Fruit fly (Drosophila melanogaster) whole organism, adult: ENCODE measurements around the gene CG13086.

Source experiments
- CG11617 ChIP-seq: fragments of 200-800 bp; sonication (Bioruptor generic); optimal IDR thresholded peaks from 2 replicates; lab custom pipeline; 2017; ENCODE audit warnings: mild to moderate bottlenecking, missing biosample characterization, missing genetic modification reagents, missing genetic modification characterization
- CG12768 ChIP-seq: fragments of 200-800 bp; sonication (Bioruptor generic); optimal IDR thresholded peaks from 2 replicates; lab custom pipeline; 2017; ENCODE audit warnings: missing biosample characterization, missing genetic modification characterization, mild to moderate bottlenecking, moderate library complexity, missing genetic modification reagents
- CG14711 ChIP-seq: fragments of 200-800 bp; sonication (Bioruptor generic); optimal IDR thresholded peaks from 2 replicates; lab custom pipeline; 2018; ENCODE audit warnings: missing biosample characterization, mild to moderate bottlenecking, missing genetic modification characterization, moderate library complexity
- CG1620 ChIP-seq: fragments of 200-800 bp; sonication (Bioruptor generic); optimal IDR thresholded peaks from 2 replicates; lab custom pipeline; 2016; ENCODE audit warnings: missing biosample characterization, missing genetic modification characterization
- CG33017 ChIP-seq: fragments of 200-800 bp; sonication (Bioruptor generic); optimal IDR thresholded peaks from 2 replicates; lab custom pipeline; 2018; ENCODE audit warnings: missing biosample characterization, mild to moderate bottlenecking, missing genetic modification characterization, moderate library complexity
- CG5204 ChIP-seq: fragments of 200-800 bp; sonication (Bioruptor generic); optimal IDR thresholded peaks from 2 replicates; lab custom pipeline; 2016; ENCODE audit warnings: missing biosample characterization, missing genetic modification characterization
- CG7045 ChIP-seq: fragments of 200-800 bp; sonication (Bioruptor generic); optimal IDR thresholded peaks from 2 replicates; lab custom pipeline; 2017; ENCODE audit warnings: missing biosample characterization, mild to moderate bottlenecking, missing genetic modification characterization
- CG7101 ChIP-seq: fragments of 200-800 bp; sonication (Bioruptor generic); optimal IDR thresholded peaks from 2 replicates; lab custom pipeline; 2018; ENCODE audit warnings: missing biosample characterization, mild to moderate bottlenecking, missing genetic modification characterization, moderate library complexity
- Clk ChIP-seq: fragments of 200-800 bp; sonication (Bioruptor generic); optimal IDR thresholded peaks from 2 replicates; lab custom pipeline; 2017; ENCODE audit warnings: missing biosample characterization, missing genetic modification characterization
- Crg-1 ChIP-seq: fragments of 200-800 bp; sonication (Bioruptor generic); optimal IDR thresholded peaks from 2 replicates; lab custom pipeline; 2016; ENCODE audit warnings: missing biosample characterization, missing genetic modification characterization
- Hr96 ChIP-seq: fragments of 200-800 bp; sonication (Bioruptor generic); optimal IDR thresholded peaks from 2 replicates; lab custom pipeline; 2016; ENCODE audit warnings: missing biosample characterization, missing genetic modification characterization
- Mnt ChIP-seq: fragments of 200-800 bp; sonication (Bioruptor generic); optimal IDR thresholded peaks from 2 replicates; lab custom pipeline; 2016; ENCODE audit warnings: missing biosample characterization, mild to moderate bottlenecking, missing genetic modification characterization
- bab1 ChIP-seq: fragments of 200-800 bp; sonication (Bioruptor generic); optimal IDR thresholded peaks from 3 replicates; lab custom pipeline; 2019; ENCODE audit warnings: missing biosample characterization, mild to moderate bottlenecking, missing genetic modification characterization, moderate library complexity
- cic ChIP-seq: fragments of 200-800 bp; sonication (Bioruptor generic); optimal IDR thresholded peaks from 2 replicates; lab custom pipeline; 2017; ENCODE audit warnings: missing biosample characterization, mild to moderate bottlenecking, missing genetic modification characterization, moderate library complexity
- cnc ChIP-seq, 2 experiments: fragments of >200 bp; optimal IDR thresholded peaks; 2 replicates each; lab custom pipeline; 2017
- kay ChIP-seq: fragments of 200-800 bp; sonication (Bioruptor generic); peaks from one replicate; lab custom pipeline; 2016; ENCODE audit warnings: missing biosample characterization, missing genetic modification characterization, borderline replicate concordance
- ovo ChIP-seq: fragments of 200-800 bp; sonication (Bioruptor generic); optimal IDR thresholded peaks from 2 replicates; lab custom pipeline; 2016; ENCODE audit warnings: missing biosample characterization, missing genetic modification characterization
- pad ChIP-seq: fragments of 200-800 bp; sonication (Bioruptor generic); optimal IDR thresholded peaks from 3 replicates; lab custom pipeline; 2017; ENCODE audit warnings: missing biosample characterization, missing genetic modification characterization, mild to moderate bottlenecking, moderate library complexity, missing genetic modification reagents
- tj ChIP-seq: fragments of 200-800 bp; sonication (Bioruptor generic); optimal IDR thresholded peaks from 3 replicates; lab custom pipeline; 2017; ENCODE audit warnings: missing biosample characterization, mild to moderate bottlenecking, missing genetic modification characterization, moderate library complexity
- toe ChIP-seq: fragments of 200-800 bp; sonication (Bioruptor generic); optimal IDR thresholded peaks from 2 replicates; lab custom pipeline; 2016; ENCODE audit warnings: missing biosample characterization, missing genetic modification characterization

Gene CG13086

dm6 chr2L:19333972-19334371 is 30.2 kb upstream of the CG13086 start:
- TF ChIP-seq Clk (GFP tag; lab: Kevin White, UChicago) = no peak
- TF ChIP-seq CG7101 (tag; lab: Kevin White, UChicago) = no peak
- no peak for TF ChIP-seq Hr96 (GFP tag; lab: Kevin White, UChicago)
- TF ChIP-seq ovo (GFP tag; lab: Kevin White, UChicago) = no peak
- no peak for TF ChIP-seq CG7045 (GFP tag; lab: Kevin White, UChicago)
- no peak for TF ChIP-seq pad (GFP tag; lab: Kevin White, UChicago)
- TF ChIP-seq CG14711 (tag; lab: Kevin White, UChicago) = no peak
- no peak for TF ChIP-seq CG12768 (GFP tag; lab: Kevin White, UChicago)
- no peak for TF ChIP-seq CG11617 (GFP tag; lab: Kevin White, UChicago)
- TF ChIP-seq toe (GFP tag; lab: Kevin White, UChicago) = no peak
- no peak for TF ChIP-seq Mnt (GFP tag; lab: Kevin White, UChicago)
- TF ChIP-seq tj = no peak

DNA sequence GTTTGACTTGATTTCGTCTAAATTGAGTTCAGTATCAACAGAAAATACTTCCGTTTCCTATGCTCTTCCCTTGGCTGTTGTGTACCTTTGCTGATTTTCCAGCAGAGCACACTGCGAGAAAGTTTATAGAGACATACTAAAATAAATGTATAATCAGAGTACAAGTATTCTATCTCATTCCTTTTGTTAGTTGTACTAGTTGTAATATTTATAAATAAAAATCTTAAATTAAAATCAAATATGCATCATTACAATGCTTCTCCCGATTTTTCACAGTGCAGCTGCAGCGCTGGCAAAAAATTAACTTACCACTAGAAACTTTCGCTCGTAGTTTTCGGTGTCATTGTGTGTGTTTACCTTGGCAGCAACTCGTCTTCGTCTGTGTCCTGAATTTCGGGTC is 29.1 kb upstream of the CG13086 start:
- no peak for TF ChIP-seq CG14711 (tag; lab: Kevin White, UChicago)
- TF ChIP-seq Hr96 (GFP tag; lab: Kevin White, UChicago) = no peak
- no peak for TF ChIP-seq bab1 (GFP tag; lab: Kevin White, UChicago)
- no peak for TF ChIP-seq CG1620 (GFP tag; lab: Kevin White, UChicago)
- TF ChIP-seq CG33017 (tag; lab: Kevin White, UChicago) = no peak
- TF ChIP-seq CG5204 (GFP tag; lab: Kevin White, UChicago) = no peak
- TF ChIP-seq pad (GFP tag; lab: Kevin White, UChicago) = no peak
- TF ChIP-seq Crg-1 (GFP tag; lab: Kevin White, UChicago) = no peak
- no peak for TF ChIP-seq cic (GFP tag; lab: Kevin White, UChicago)
- no peak for TF ChIP-seq tj
- TF ChIP-seq CG7045 (GFP tag; lab: Kevin White, UChicago) = no peak
- no peak for TF ChIP-seq Mnt (GFP tag; lab: Kevin White, UChicago)
- no peak for TF ChIP-seq CG12768 (GFP tag; lab: Kevin White, UChicago)
- no peak for TF ChIP-seq toe (GFP tag; lab: Kevin White, UChicago)
- TF ChIP-seq CG7101 (tag; lab: Kevin White, UChicago) = no peak

dm6 chr2L:19337971-19338732 is 26.0 kb upstream of the CG13086 start:
- no peak for TF ChIP-seq cnc (optimal IDR thresholded peaks at IDR 0.05; lab: Kevin White, UChicago)

dm6 chr2L:19339023-19339422 is 25.2 kb upstream of the CG13086 start:
- no peak for TF ChIP-seq CG7101 (tag; lab: Kevin White, UChicago)

dm6 chr2L:19341074-19341806 is 22.9 kb upstream of the CG13086 start:
- no peak for TF ChIP-seq kay
- no peak for TF ChIP-seq Crg-1 (GFP tag; lab: Kevin White, UChicago)
- no peak for TF ChIP-seq CG5204 (GFP tag; lab: Kevin White, UChicago)

DNA sequence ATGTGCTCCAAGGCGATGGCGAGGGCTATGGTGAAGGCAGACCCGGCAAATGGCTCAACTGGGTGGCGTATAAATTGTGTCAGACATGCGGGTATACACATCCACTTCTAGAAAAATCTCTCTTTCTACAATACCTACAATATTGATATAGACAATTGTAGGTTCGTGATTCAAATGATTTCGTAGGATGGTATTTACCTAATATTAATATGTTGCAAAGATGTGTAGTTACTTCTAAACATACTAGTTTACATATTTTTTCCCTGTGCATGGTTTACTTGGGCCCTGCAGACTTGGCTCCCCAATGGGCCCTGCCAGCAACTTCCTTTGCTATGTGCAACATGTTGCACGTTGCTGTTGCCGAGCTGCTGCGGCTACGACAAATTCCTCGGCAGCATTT is 22.2 kb upstream of the CG13086 start:
- no peak for TF ChIP-seq toe (GFP tag; lab: Kevin White, UChicago)

DNA sequence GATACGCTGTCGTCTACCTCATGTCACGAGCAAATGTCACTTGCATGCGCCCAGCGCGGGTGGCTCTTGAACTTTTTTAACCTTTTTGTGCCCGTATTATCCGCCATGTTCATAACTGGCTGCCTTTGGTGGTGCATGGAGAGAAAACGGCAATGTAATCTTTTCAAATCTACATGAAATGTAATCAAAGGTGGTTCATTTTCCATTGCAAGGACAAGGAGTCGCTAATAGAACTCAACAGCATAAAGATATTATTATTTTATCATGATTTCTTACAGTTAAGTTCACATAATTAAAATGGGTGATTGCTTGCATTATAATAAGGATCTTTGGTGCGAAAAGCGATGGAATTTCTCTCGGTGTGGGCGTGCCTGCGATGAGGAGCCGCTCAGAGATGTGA is 21.4 kb upstream of the CG13086 start:
- no peak for TF ChIP-seq Hr96 (GFP tag; lab: Kevin White, UChicago)
- no peak for TF ChIP-seq tj
- TF ChIP-seq toe (GFP tag; lab: Kevin White, UChicago) = no peak

dm6 chr2L:19358017-19358471 is 6.1 kb upstream of the CG13086 start:
- no peak for TF ChIP-seq toe (GFP tag; lab: Kevin White, UChicago)
- no peak for TF ChIP-seq Crg-1 (GFP tag; lab: Kevin White, UChicago)
- peak; percentile 21 for TF ChIP-seq Hr96 (GFP tag; lab: Kevin White, UChicago)
- no peak for TF ChIP-seq Mnt (GFP tag; lab: Kevin White, UChicago)
- TF ChIP-seq bab1 (GFP tag; lab: Kevin White, UChicago) = no peak
- TF ChIP-seq CG12768 (GFP tag; lab: Kevin White, UChicago) = no peak
- no peak for TF ChIP-seq tj
- no peak for TF ChIP-seq CG7101 (tag; lab: Kevin White, UChicago)
- TF ChIP-seq ovo (GFP tag; lab: Kevin White, UChicago) = peak; percentile 42
- TF ChIP-seq pad (GFP tag; lab: Kevin White, UChicago) = no peak
- no peak for TF ChIP-seq cic (GFP tag; lab: Kevin White, UChicago)
- no peak for TF ChIP-seq CG5204 (GFP tag; lab: Kevin White, UChicago)
- TF ChIP-seq CG33017 (tag; lab: Kevin White, UChicago) = no peak
- no peak for TF ChIP-seq cnc (optimal IDR thresholded peaks at IDR 0.05; lab: Kevin White, UChicago)
- no peak for TF ChIP-seq CG11617 (GFP tag; lab: Kevin White, UChicago)
- no peak for TF ChIP-seq CG14711 (tag; lab: Kevin White, UChicago)
- TF ChIP-seq CG1620 (GFP tag; lab: Kevin White, UChicago) = no peak
- no peak for TF ChIP-seq Clk (GFP tag; lab: Kevin White, UChicago)
- no peak for TF ChIP-seq kay
- peak; percentile 0 for TF ChIP-seq CG7045 (GFP tag; lab: Kevin White, UChicago)
